Worm (Caenorhabditis elegans) whole organism, L4 larva: ENCODE data around the gene col-34.

ENCODE experiments used
- F44E2.7 ChIP-seq: fragments of 200-800 bp; sonication (Bioruptor generic); IDR thresholded peaks from 2 replicates; pipeline ENCODE4 v2.1.2; 2022; ENCODE audit warnings: missing genetic modification characterization, missing compliant biosample characterization
- ZK546.5 ChIP-seq, 2 experiments: sonication (generic microtip); optimal IDR thresholded peaks; 2 replicates each; lab custom pipeline; 2017; ENCODE audit warnings: missing biosample characterization in 2 of 2, missing genetic modification characterization in 2 of 2
- aly-2 ChIP-seq: sonication (generic microtip); optimal IDR thresholded peaks from 2 replicates; lab custom pipeline; 2018; ENCODE audit warnings: missing biosample characterization, missing genetic modification characterization
- ama-1 ChIP-seq: fragments of 150-350 bp; optimal IDR thresholded peaks from 2 replicates; lab custom pipeline; 2014; ENCODE audit warnings: inconsistent platforms, mixed read lengths
- duxl-1 ChIP-seq: sonication (generic microtip); optimal IDR thresholded peaks from 2 replicates; lab custom pipeline; 2016; ENCODE audit warnings: mild to moderate bottlenecking, missing genetic modification characterization, moderate library complexity, missing compliant biosample characterization; ENCODE audit not compliant: poor library complexity
- set-16 ChIP-seq: fragments of 200-800 bp; sonication (Bioruptor generic); IDR thresholded peaks from 2 replicates; pipeline ENCODE4 v1.3.6; 2022; ENCODE audit warnings: missing genetic modification reagents, missing genetic modification characterization, missing compliant biosample characterization
- ztf-11 ChIP-seq: fragments of 150-350 bp; optimal IDR thresholded peaks from 2 replicates; lab custom pipeline; 2014; ENCODE audit warnings: missing biosample characterization, missing genetic modification characterization

DNA sequence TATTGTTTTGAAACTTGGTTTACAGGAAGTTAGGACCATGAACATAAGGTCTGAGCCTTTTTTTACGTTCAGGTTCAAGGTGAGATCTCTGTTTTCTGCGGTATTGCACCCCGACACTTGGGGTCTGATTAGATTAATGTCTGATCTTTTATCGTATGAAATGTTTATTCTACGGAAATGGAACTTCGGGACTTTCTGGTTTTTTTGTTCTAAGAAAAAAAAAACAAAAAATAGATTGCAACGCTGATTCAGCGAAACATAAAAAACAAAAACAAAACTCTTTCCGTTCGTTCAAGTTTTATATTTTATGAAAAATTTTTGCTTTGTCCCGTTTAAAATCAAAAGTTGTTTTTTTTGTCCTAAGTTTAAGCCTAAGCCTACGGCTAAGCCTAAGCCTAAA is 20.8 kb upstream of the col-34 start, which contains the start of gene F36A4.5:
- TF ChIP-seq ztf-11 (tag; lab: Kevin White, UChicago), result no peak
- no peak for TF ChIP-seq ZK546.5 (tag; optimal IDR thresholded peaks at IDR 0.05; lab: Kevin White, UChicago)
- no peak for TF ChIP-seq F44E2.7 (GFP tag; lab: Robert Waterston, UW)
- no peak for TF ChIP-seq aly-2
- TF ChIP-seq set-16 (GFP tag; lab: Robert Waterston, UW), result no peak
- no peak for TF ChIP-seq duxl-1 (tag; lab: Kevin White, UChicago)
- TF ChIP-seq ama-1 (lab: Kevin White, UChicago), result no peak
